Worm (Caenorhabditis elegans): Measurements from ENCODE around the gene nhr-43.

ce11 chrIV:11851882-11852281 lies 47.5 kb upstream of the nhr-43 start, which contains the start of gene F38H4.5:
- TF ChIP-seq W03F9.2 (tag; optimal IDR thresholded peaks at IDR 0.05), result no peak
- TF ChIP-seq him-1 (tag; optimal IDR thresholded peaks at IDR 0.05), result no peak

All from whole organism, L4/young adult.